Worm (Caenorhabditis elegans) whole organism, L2 larva: ENCODE results near the gene C13A2.6.

Experiments used
- C34F6.9 ChIP-seq: fragments of 150-350 bp; optimal IDR thresholded peaks from 2 replicates; lab custom pipeline; 2014; ENCODE audit warnings: missing biosample characterization, missing genetic modification characterization
- alr-1 ChIP-seq: fragments of 150-350 bp; optimal IDR thresholded peaks from 2 replicates; lab custom pipeline; 2014; ENCODE audit warnings: missing biosample characterization, missing genetic modification characterization
- mab-5 ChIP-seq: fragments of 150-350 bp; optimal IDR thresholded peaks from 2 replicates; lab custom pipeline; 2014; ENCODE audit warnings: missing biosample characterization, missing genetic modification characterization
- nhr-6 ChIP-seq: fragments of 150-350 bp; optimal IDR thresholded peaks from 2 replicates; lab custom pipeline; 2014; ENCODE audit warnings: missing biosample characterization, missing genetic modification characterization

Gene C13A2.6

DNA sequence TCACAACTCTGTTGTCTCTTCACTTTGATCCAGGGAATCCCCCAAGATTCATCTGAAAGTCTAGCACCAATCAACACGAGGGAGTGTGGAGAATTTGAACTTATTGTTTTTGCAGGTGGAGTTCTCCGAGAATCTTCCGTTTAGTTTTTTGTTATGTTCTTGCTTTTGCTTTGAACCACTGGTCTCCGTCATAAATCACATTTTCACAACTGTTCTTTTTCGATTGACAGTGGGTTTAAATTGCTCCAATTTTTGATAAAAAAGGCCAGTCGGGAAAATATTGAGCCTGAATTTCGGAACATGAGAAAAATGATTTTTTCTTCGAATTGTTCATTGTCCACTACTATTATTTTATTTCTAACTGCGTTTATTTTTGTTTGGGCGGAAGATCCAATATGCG, 52.4 kb downstream of the C13A2.6 start, which contains the start of gene F10G2.10:
Gene F10G2.10 (plus strand): TSS at position 301 of the 400 bp plus-strand sequence.
- no peak for TF ChIP-seq C34F6.9 (tag; lab: Kevin White, UChicago)
- TF ChIP-seq mab-5 (tag; lab: Kevin White, UChicago), result no peak
- TF ChIP-seq nhr-6 (tag; lab: Kevin White, UChicago), result no peak
- TF ChIP-seq alr-1 (tag; lab: Kevin White, UChicago), result no peak
- TF ChIP-seq, all 48 proteins: peak for 0
